Fruit fly (Drosophila melanogaster) whole organism, embryonic: Measurements from ENCODE around the gene CG6891.

Source experiments
- Antp ChIP-seq: fragments of 200-800 bp; sonication (Bioruptor generic); optimal IDR thresholded peaks from 3 replicates; lab custom pipeline; 2016; ENCODE audit warnings: missing biosample characterization, missing genetic modification characterization
- B-H2 ChIP-seq: fragments of 200-800 bp; sonication (Bioruptor generic); optimal IDR thresholded peaks from 2 replicates; lab custom pipeline; 2018; ENCODE audit warnings: missing biosample characterization, mild to moderate bottlenecking, missing genetic modification characterization
- CG1024 ChIP-seq: fragments of 200-800 bp; sonication (Bioruptor generic); IDR thresholded peaks from 2 replicates; pipeline ENCODE4 v1.3.6; 2022; ENCODE audit warnings: missing biosample characterization, missing genetic modification characterization
- CG10366 ChIP-seq: fragments of 200-800 bp; sonication (Bioruptor generic); IDR thresholded peaks from 2 replicates; pipeline ENCODE4 v1.3.6; 2022; ENCODE audit warnings: missing biosample characterization, missing genetic modification characterization
- CG11456 ChIP-seq: fragments of 200-800 bp; sonication (Bioruptor generic); IDR thresholded peaks from 3 replicates; pipeline ENCODE4 v1.3.6; 2022; ENCODE audit warnings: missing biosample characterization, missing genetic modification characterization
- CG13424 ChIP-seq: fragments of 200-800 bp; sonication (Bioruptor generic); optimal IDR thresholded peaks from 2 replicates; lab custom pipeline; 2019; ENCODE audit warnings: missing biosample characterization, mild to moderate bottlenecking, missing genetic modification characterization, moderate library complexity
- CG13894 ChIP-seq: fragments of 200-800 bp; sonication (Bioruptor generic); optimal IDR thresholded peaks from 3 replicates; lab custom pipeline; 2018; ENCODE audit warnings: missing biosample characterization, mild to moderate bottlenecking, missing genetic modification characterization, moderate library complexity
- CG15514 ChIP-seq: fragments of 200-800 bp; sonication (Bioruptor generic); optimal IDR thresholded peaks from 3 replicates; lab custom pipeline; 2017; ENCODE audit warnings: missing biosample characterization, missing genetic modification characterization, mild to moderate bottlenecking, moderate library complexity, missing genetic modification reagents
- CG17568 ChIP-seq: fragments of 200-800 bp; sonication (Bioruptor generic); optimal IDR thresholded peaks from 2 replicates; lab custom pipeline; 2018; ENCODE audit warnings: missing biosample characterization, mild to moderate bottlenecking, missing genetic modification characterization, moderate library complexity
- CG17829 ChIP-seq: fragments of 200-800 bp; optimal IDR thresholded peaks from 2 replicates; lab custom pipeline; 2019; ENCODE audit warnings: missing biosample characterization, mild to moderate bottlenecking, missing genetic modification characterization, moderate library complexity
- CG18011 ChIP-seq: fragments of 200-800 bp; sonication (Bioruptor generic); optimal IDR thresholded peaks from 2 replicates; lab custom pipeline; 2017; ENCODE audit warnings: missing biosample characterization, missing genetic modification characterization, mild to moderate bottlenecking, moderate library complexity, missing genotype
- CG2199 ChIP-seq: fragments of 200-800 bp; sonication (Bioruptor generic); IDR thresholded peaks from 3 replicates; pipeline ENCODE4 v1.3.6; 2022; ENCODE audit warnings: missing biosample characterization, missing genetic modification characterization
- CG31441 ChIP-seq: fragments of 200-800 bp; sonication (Bioruptor generic); IDR thresholded peaks from 2 replicates; pipeline ENCODE4 v1.3.6; 2022; ENCODE audit warnings: missing biosample characterization, missing genetic modification characterization
- CG3281 ChIP-seq: fragments of 200-800 bp; sonication (Bioruptor generic); optimal IDR thresholded peaks from 3 replicates; lab custom pipeline; 2017; ENCODE audit warnings: missing biosample characterization, mild to moderate bottlenecking, missing genetic modification characterization
- CG3838 ChIP-seq: fragments of 200-800 bp; sonication (Bioruptor generic); optimal IDR thresholded peaks from 3 replicates; lab custom pipeline; 2016; ENCODE audit warnings: missing biosample characterization, missing genetic modification characterization
- CG42726 ChIP-seq: fragments of 200-800 bp; sonication (Bioruptor generic); IDR thresholded peaks from 2 replicates; pipeline ENCODE4 v1.3.6; 2022; ENCODE audit warnings: missing biosample characterization, missing genetic modification characterization; ENCODE audit not compliant: partially characterized antibody
- CG43689 ChIP-seq: fragments of 200-800 bp; sonication (Bioruptor generic); IDR thresholded peaks from 2 replicates; pipeline ENCODE4 v1.3.6; 2022; ENCODE audit warnings: missing biosample characterization, missing genetic modification characterization
- CG7963 ChIP-seq: fragments of 200-800 bp; sonication (Bioruptor generic); IDR thresholded peaks from 3 replicates; pipeline ENCODE4 v1.3.6; 2022; ENCODE audit warnings: missing biosample characterization, missing genetic modification characterization; ENCODE audit not compliant: partially characterized antibody
- CG8281 ChIP-seq: fragments of 200-800 bp; sonication (Bioruptor generic); optimal IDR thresholded peaks from 2 replicates; lab custom pipeline; 2018; ENCODE audit warnings: missing biosample characterization, mild to moderate bottlenecking, missing genetic modification characterization, moderate library complexity
- CG8290 ChIP-seq, 3 experiments: fragments of 200-800 bp; sonication (Bioruptor generic); optimal IDR thresholded peaks; 2 replicates each; lab custom pipeline; 2016 to 2019; ENCODE audit warnings: missing biosample characterization in 3 of 3, missing genetic modification characterization in 3 of 3, mild to moderate bottlenecking in 2 of 3, moderate library complexity in 1 of 3
- CG9876 ChIP-seq: fragments of 200-800 bp; sonication (Bioruptor generic); optimal IDR thresholded peaks from 2 replicates; lab custom pipeline; 2016; ENCODE audit warnings: missing biosample characterization, missing genetic modification characterization
- CTCF ChIP-seq: fragments of 200-800 bp; sonication (Bioruptor generic); optimal IDR thresholded peaks from 2 replicates; lab custom pipeline; 2017; ENCODE audit warnings: missing biosample characterization, mild to moderate bottlenecking, missing genetic modification characterization, moderate library complexity
- CrebB ChIP-seq: fragments of 200-800 bp; sonication (Bioruptor generic); optimal IDR thresholded peaks from 3 replicates; lab custom pipeline; 2018; ENCODE audit warnings: missing biosample characterization, mild to moderate bottlenecking, missing genetic modification characterization
- Drgx ChIP-seq: fragments of 200-800 bp; sonication (Bioruptor generic); IDR thresholded peaks from 2 replicates; pipeline ENCODE4 v1.3.6; 2022; ENCODE audit warnings: missing biosample characterization, missing genetic modification characterization
- HLH54F ChIP-seq: fragments of 200-800 bp; sonication (Bioruptor generic); optimal IDR thresholded peaks from 3 replicates; lab custom pipeline; 2016; ENCODE audit warnings: missing biosample characterization, missing genetic modification characterization
- Lpt ChIP-seq: fragments of >200 bp; optimal IDR thresholded peaks from 2 replicates; lab custom pipeline; 2018; ENCODE audit warnings: missing biosample characterization, missing genetic modification characterization
- MBD-R2 ChIP-seq: fragments of 200-800 bp; sonication (Bioruptor generic); IDR thresholded peaks from 2 replicates; pipeline ENCODE4 v1.3.6; 2022; ENCODE audit warnings: missing biosample characterization, missing genetic modification characterization
- Mes4 ChIP-seq: fragments of 200-800 bp; sonication (Bioruptor generic); optimal IDR thresholded peaks from 2 replicates; lab custom pipeline; 2016; ENCODE audit warnings: missing biosample characterization, missing genetic modification characterization
- Pdp1 ChIP-seq, 2 experiments: fragments of 200-800 bp; sonication (Bioruptor generic); optimal IDR thresholded peaks; 3 replicates each; lab custom pipeline; 2016; ENCODE audit warnings: missing biosample characterization in 2 of 2, missing genetic modification characterization in 2 of 2, mild to moderate bottlenecking in 1 of 2, moderate library complexity in 1 of 2
- amos ChIP-seq: fragments of 200-800 bp; sonication (Bioruptor generic); IDR thresholded peaks from 2 replicates; pipeline ENCODE4 v1.3.6; 2022; ENCODE audit warnings: missing biosample characterization, missing genetic modification characterization; ENCODE audit not compliant: partially characterized antibody
- ara ChIP-seq: fragments of 200-800 bp; sonication (Bioruptor generic); IDR thresholded peaks from 2 replicates; pipeline ENCODE4 v1.3.6; 2022; ENCODE audit warnings: missing biosample characterization, missing genetic modification characterization
- bab2 ChIP-seq: fragments of 200-800 bp; sonication (Bioruptor generic); optimal IDR thresholded peaks from 2 replicates; lab custom pipeline; 2016; ENCODE audit warnings: missing biosample characterization, missing genetic modification characterization
- bigmax ChIP-seq: fragments of 200-800 bp; sonication (Bioruptor generic); optimal IDR thresholded peaks from 2 replicates; lab custom pipeline; 2018; ENCODE audit warnings: missing biosample characterization, mild to moderate bottlenecking, missing genetic modification characterization
- dati ChIP-seq: fragments of 200-800 bp; sonication (Bioruptor generic); IDR thresholded peaks from 2 replicates; pipeline ENCODE4 v1.3.6; 2022; ENCODE audit warnings: missing biosample characterization, missing genetic modification characterization
- en ChIP-seq: fragments of 200-800 bp; sonication (Bioruptor generic); optimal IDR thresholded peaks from 2 replicates; lab custom pipeline; 2016; ENCODE audit warnings: missing biosample characterization, missing genetic modification characterization
- eyg ChIP-seq: fragments of 200-800 bp; sonication (Bioruptor generic); optimal IDR thresholded peaks from 3 replicates; lab custom pipeline; 2016; ENCODE audit warnings: missing biosample characterization, missing genetic modification characterization
- fd96Cb ChIP-seq: fragments of 200-800 bp; sonication (Bioruptor generic); optimal IDR thresholded peaks from 2 replicates; lab custom pipeline; 2018; ENCODE audit warnings: missing biosample characterization, mild to moderate bottlenecking, missing genetic modification characterization, moderate library complexity
- lola ChIP-seq, 3 experiments: fragments of >200 bp in 2 of 3; fragments of 200-800 bp in 1 of 3; sonication (Bioruptor generic) in 1 of 3; optimal IDR thresholded peaks; 2 replicates each; lab custom pipeline; 2017 to 2019; ENCODE audit warnings: missing biosample characterization in 3 of 3, missing genetic modification characterization in 3 of 3, mild to moderate bottlenecking in 1 of 3, moderate library complexity in 1 of 3
- nerfin-2 ChIP-seq: fragments of 200-800 bp; sonication (Bioruptor generic); IDR thresholded peaks from 2 replicates; pipeline ENCODE4 v1.3.6; 2022; ENCODE audit warnings: missing biosample characterization, missing genetic modification characterization; ENCODE audit not compliant: partially characterized antibody
- nmo ChIP-seq: fragments of 200-800 bp; sonication (Bioruptor generic); optimal IDR thresholded peaks from 2 replicates; lab custom pipeline; 2018; ENCODE audit warnings: missing biosample characterization, mild to moderate bottlenecking, missing genetic modification characterization, moderate library complexity
- org-1 ChIP-seq: fragments of 200-800 bp; sonication (Bioruptor generic); optimal IDR thresholded peaks from 2 replicates; lab custom pipeline; 2017; ENCODE audit warnings: missing biosample characterization, missing genetic modification characterization
- phol ChIP-seq: fragments of 200-800 bp; sonication (Bioruptor generic); optimal IDR thresholded peaks from 3 replicates; lab custom pipeline; 2018; ENCODE audit warnings: missing biosample characterization, mild to moderate bottlenecking, missing genetic modification characterization, moderate library complexity
- pita ChIP-seq: fragments of 200-800 bp; sonication (Bioruptor generic); optimal IDR thresholded peaks from 2 replicates; lab custom pipeline; 2017; ENCODE audit warnings: missing biosample characterization, mild to moderate bottlenecking, missing genetic modification characterization
- ranshi ChIP-seq: fragments of 200-800 bp; sonication (Bioruptor generic); IDR thresholded peaks from 2 replicates; pipeline ENCODE4 v1.3.6; 2022; ENCODE audit warnings: missing biosample characterization, missing genetic modification characterization
- sima ChIP-seq: fragments of 200-800 bp; sonication (Bioruptor generic); optimal IDR thresholded peaks from 2 replicates; lab custom pipeline; 2016; ENCODE audit warnings: missing biosample characterization, missing genetic modification characterization
- stwl ChIP-seq: fragments of 200-800 bp; sonication (Bioruptor generic); optimal IDR thresholded peaks from 3 replicates; lab custom pipeline; 2018; ENCODE audit warnings: missing biosample characterization, mild to moderate bottlenecking, missing genetic modification characterization, moderate library complexity
- sug ChIP-seq: fragments of 200-800 bp; optimal IDR thresholded peaks from 2 replicates; lab custom pipeline; 2019; ENCODE audit warnings: missing biosample characterization, mild to moderate bottlenecking, missing genetic modification characterization, moderate library complexity
- wor ChIP-seq: fragments of 200-800 bp; sonication (Bioruptor generic); IDR thresholded peaks from 2 replicates; pipeline ENCODE4 v1.3.6; 2022; ENCODE audit warnings: missing biosample characterization, missing genetic modification characterization
- z ChIP-seq: fragments of 200-800 bp; sonication (Bioruptor generic); IDR thresholded peaks from 3 replicates; pipeline ENCODE4 v1.3.6; 2022; ENCODE audit warnings: missing biosample characterization, missing genetic modification characterization
- zfh1 ChIP-seq: fragments of 200-800 bp; sonication (Bioruptor generic); IDR thresholded peaks from 3 replicates; pipeline ENCODE4 v1.3.6; 2022; ENCODE audit warnings: missing biosample characterization, missing genetic modification characterization

CG6891 gene

DNA sequence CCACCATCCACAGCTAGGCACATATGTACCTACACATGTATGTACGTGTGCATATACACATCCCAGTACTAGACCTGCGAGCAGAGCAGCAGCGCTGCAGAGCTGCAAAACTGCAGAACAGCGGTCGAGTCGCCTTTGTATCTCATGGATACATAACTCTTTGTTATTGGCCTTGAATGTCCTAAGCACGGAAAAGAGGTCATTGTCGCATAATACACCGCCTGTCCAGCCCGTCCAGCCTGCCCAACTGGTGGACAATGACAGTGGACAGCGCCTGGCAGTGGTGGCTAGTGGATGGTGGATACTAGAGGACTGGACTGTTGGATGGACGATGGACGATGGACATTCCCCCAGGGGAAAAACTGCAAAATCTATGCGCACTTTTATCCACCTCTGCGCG lies 26.3 kb downstream of the CG6891 start:
- TF ChIP-seq CG13894 (tag; lab: Kevin White, UChicago) (no peak), lola (GFP tag; optimal IDR thresholded peaks at IDR 0.05; lab: Kevin White, UChicago) (no peak), phol (no peak)

DNA sequence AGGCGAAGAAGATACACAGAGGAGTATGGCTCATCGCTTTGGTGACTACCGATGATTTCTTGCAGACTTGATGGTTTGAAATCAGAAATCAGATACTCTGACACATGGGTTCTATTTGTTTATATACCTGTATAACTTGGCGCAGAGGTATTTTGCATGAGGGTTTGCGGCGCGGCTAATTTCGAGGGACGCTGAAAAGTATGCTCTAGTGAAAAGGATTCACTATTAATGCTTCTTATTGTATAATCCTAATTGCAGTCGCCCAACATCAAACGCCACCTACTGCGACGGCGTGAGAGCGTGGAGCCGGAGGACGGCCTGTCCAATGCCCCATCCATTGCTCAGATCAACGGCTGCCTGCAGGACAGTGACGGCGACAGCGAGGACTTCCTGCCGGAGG lies 30.0 kb downstream of the CG6891 start:
- no peak for TF ChIP-seq CG18011
- TF ChIP-seq Antp (GFP tag; lab: Kevin White, UChicago), result no peak
- TF ChIP-seq sima, result no peak
- no peak for TF ChIP-seq CG1024 (GFP tag; lab: Robert Waterston, UW)
- no peak for TF ChIP-seq CG3281 (GFP tag; lab: Kevin White, UChicago)
- peak; percentile 0 for TF ChIP-seq stwl (tag; lab: Kevin White, UChicago)
- no peak for TF ChIP-seq MBD-R2 (GFP tag; lab: Robert Waterston, UW)
- TF ChIP-seq CG9876 (GFP tag; lab: Kevin White, UChicago), result no peak
- TF ChIP-seq CG13424 (tag; lab: Kevin White, UChicago), result no peak
- no peak for TF ChIP-seq Mes4
- TF ChIP-seq bab2, result no peak
- no peak for TF ChIP-seq Lpt (GFP tag; lab: Kevin White, UChicago)
- TF ChIP-seq sug (tag; lab: Kevin White, UChicago), result no peak
- TF ChIP-seq bigmax (GFP tag; lab: Kevin White, UChicago), result no peak
- TF ChIP-seq en (GFP tag; lab: Kevin White, UChicago), result no peak
- TF ChIP-seq amos (GFP tag; lab: Robert Waterston, UW), result no peak
- TF ChIP-seq z (GFP tag; lab: Robert Waterston, UW), result no peak
- TF ChIP-seq CG7963 (GFP tag; lab: Robert Waterston, UW), result no peak
- TF ChIP-seq CG3838 (GFP tag; lab: Kevin White, UChicago), result no peak
- no peak for TF ChIP-seq nmo (GFP tag; lab: Kevin White, UChicago)
- no peak for TF ChIP-seq CG17829 (tag; lab: Kevin White, UChicago)
- peak in 1 of 2 experiments; percentile 58 for TF ChIP-seq Pdp1 (GFP tag; optimal IDR thresholded peaks at IDR 0.05; lab: Kevin White, UChicago)
- TF ChIP-seq org-1 (GFP tag; lab: Kevin White, UChicago), result no peak
- no peak for TF ChIP-seq fd96Cb (tag; lab: Kevin White, UChicago)
- TF ChIP-seq CG31441, result no peak
- no peak for TF ChIP-seq B-H2 (GFP tag; lab: Kevin White, UChicago)
- TF ChIP-seq CG11456 (GFP tag; lab: Robert Waterston, UW), result no peak
- no peak for TF ChIP-seq CG8281 (tag; lab: Kevin White, UChicago)
- TF ChIP-seq CG42726 (GFP tag; lab: Robert Waterston, UW), result no peak
- no peak for TF ChIP-seq Drgx (GFP tag; lab: Robert Waterston, UW)
- no peak for TF ChIP-seq eyg (GFP tag; lab: Kevin White, UChicago)
- TF ChIP-seq HLH54F (GFP tag; lab: Kevin White, UChicago), result no peak
- TF ChIP-seq ranshi (GFP tag; lab: Robert Waterston, UW), result no peak
- peak; percentile 66 for TF ChIP-seq CG8290 (GFP tag; optimal IDR thresholded peaks at IDR 0.05; lab: Kevin White, UChicago)
- no peak for TF ChIP-seq CG8290 (tag; optimal IDR thresholded peaks at IDR 0.05; lab: Kevin White, UChicago)
- peak; percentile 56 for TF ChIP-seq CTCF
- TF ChIP-seq CrebB (tag; lab: Kevin White, UChicago), result no peak
- no peak for TF ChIP-seq CG10366 (GFP tag; lab: Robert Waterston, UW)
- TF ChIP-seq pita (GFP tag; lab: Kevin White, UChicago), result peak; percentile 35
- TF ChIP-seq zfh1, result no peak
- TF ChIP-seq CG15514, result no peak
- TF ChIP-seq nerfin-2 (GFP tag; lab: Robert Waterston, UW), result no peak
- TF ChIP-seq CG2199 (GFP tag; lab: Robert Waterston, UW), result 0 out of 3 replicates have a peak, but pooled peaks have one; percentile 42
- no peak for TF ChIP-seq dati (GFP tag; lab: Robert Waterston, UW)
- TF ChIP-seq wor (GFP tag; lab: Robert Waterston, UW), result no peak
- no peak for TF ChIP-seq CG17568 (GFP tag; lab: Kevin White, UChicago)
- TF ChIP-seq ara, result 0 out of 2 replicates have a peak, but pooled peaks have one; percentile 17
- TF ChIP-seq CG43689 (GFP tag; lab: Robert Waterston, UW), result no peak
